In the genomic region with DNA sequence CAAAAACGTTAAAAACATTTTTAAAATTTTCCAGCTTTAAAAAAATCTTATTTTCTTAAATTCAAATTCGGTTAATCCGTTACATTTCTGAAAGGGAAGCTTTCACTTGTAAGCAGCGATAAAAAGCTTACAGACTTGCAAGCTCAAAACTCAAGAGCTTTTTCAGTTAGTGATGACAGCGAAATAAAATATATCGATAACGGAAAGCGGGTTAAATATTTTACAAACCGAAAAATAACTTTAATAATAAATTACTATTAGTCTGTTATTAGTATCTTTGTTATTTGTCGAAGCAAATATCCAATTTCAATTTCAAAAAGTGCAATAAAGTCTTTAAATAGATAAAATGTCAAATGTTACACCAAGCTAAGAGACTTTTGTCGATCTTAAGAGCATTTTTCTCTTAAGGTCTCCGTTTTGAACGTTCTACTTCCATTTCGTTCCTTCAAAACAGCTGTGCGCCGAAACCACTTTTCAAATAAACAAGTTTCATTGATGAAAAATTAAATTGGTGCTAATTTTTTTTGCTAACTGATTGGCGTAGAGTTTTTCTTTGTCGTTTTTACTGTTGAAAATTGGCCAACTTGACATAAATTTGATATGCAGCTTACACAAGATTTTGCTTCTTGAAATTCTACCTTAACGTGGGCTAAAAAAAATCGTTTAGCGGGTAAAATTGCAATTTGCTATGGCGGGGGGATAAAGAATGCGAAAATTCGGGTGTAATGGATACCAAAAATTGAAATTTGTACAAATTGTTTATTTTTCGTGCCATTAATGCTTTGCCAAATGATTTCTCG, we compare ENCODE assay signal across 4 fruit fly cellular contexts.
TF ChIP-seq lines count a peak whose summit lies in the region.

No protein-coding gene starts in this region.

- peak; percentile 12 for TF ChIP-seq CTCF in whole organism, embryonic (GFP tag; optimal IDR thresholded peaks at IDR 0.05; lab: Kevin White, UChicago)

TF ChIP-seq in whole organism, adult, 20 proteins besides CTCF, POLR2A, EP300 and RAD21:
- TF ChIP-seq cnc (optimal IDR thresholded peaks at IDR 0.05; lab: Kevin White, UChicago): no peak
- TF ChIP-seq CG1620 (GFP tag; optimal IDR thresholded peaks at IDR 0.05; lab: Kevin White, UChicago): no peak
- peak; percentile 93 for TF ChIP-seq kay (GFP tag; lab: Kevin White, UChicago; ENCODE audit: borderline replicate concordance)
- peak; percentile 92 for TF ChIP-seq tj (GFP tag; optimal IDR thresholded peaks at IDR 0.05; lab: Kevin White, UChicago)
- TF ChIP-seq CG33017 (tag; optimal IDR thresholded peaks at IDR 0.05; lab: Kevin White, UChicago): no peak
- TF ChIP-seq CG7101 (tag; optimal IDR thresholded peaks at IDR 0.05; lab: Kevin White, UChicago): peak; percentile 38
- TF ChIP-seq CG14711 (tag; optimal IDR thresholded peaks at IDR 0.05; lab: Kevin White, UChicago): no peak
- TF ChIP-seq Hr96 (GFP tag; optimal IDR thresholded peaks at IDR 0.05; lab: Kevin White, UChicago): no peak
- no peak for TF ChIP-seq pad (GFP tag; optimal IDR thresholded peaks at IDR 0.05; lab: Kevin White, UChicago)

TF ChIP-seq in whole organism, embryonic, 481 proteins besides CTCF, POLR2A, EP300 and RAD21 (continues in another document):
- TF ChIP-seq pzg (GFP tag; optimal IDR thresholded peaks at IDR 0.05; lab: Kevin White, UChicago) (peak; percentile 19), CG17385 (GFP tag; optimal IDR thresholded peaks at IDR 0.05; lab: Kevin White, UChicago) (peak; percentile 21), ase (GFP tag; IDR thresholded peaks at IDR 0.05; lab: Robert Waterston, UW) (no peak), CG11695 (GFP tag; IDR thresholded peaks at IDR 0.05; lab: Robert Waterston, UW) (0 out of 3 replicates have a peak, but pooled peaks have one; percentile 16), CG10209 (GFP tag; optimal IDR thresholded peaks at IDR 0.05; lab: Kevin White, UChicago) (no peak), gem (tag; optimal IDR thresholded peaks at IDR 0.05; lab: Kevin White, UChicago) (peak; percentile 28), Dll (GFP tag; IDR thresholded peaks at IDR 0.05; lab: Robert Waterston, UW; ENCODE audit: partially characterized antibody) (peak; percentile 87), CG18476 (GFP tag; optimal IDR thresholded peaks at IDR 0.05; lab: Kevin White, UChicago) (no peak), PHDP (tag; optimal IDR thresholded peaks at IDR 0.05; lab: Kevin White, UChicago) (peak; percentile 8), Fer1 (GFP tag; optimal IDR thresholded peaks at IDR 0.05; lab: Kevin White, UChicago) (peak; percentile 2), pfk (GFP tag; optimal IDR thresholded peaks at IDR 0.05; lab: Kevin White, UChicago) (peak; percentile 88), Elba2 (GFP tag; optimal IDR thresholded peaks at IDR 0.05; lab: Kevin White, UChicago) (no peak), CG2116 (GFP tag; optimal IDR thresholded peaks at IDR 0.05; lab: Kevin White, UChicago) (no peak), grau (tag; optimal IDR thresholded peaks at IDR 0.05; lab: Kevin White, UChicago) (peak; percentile 18), Scr (GFP tag; IDR thresholded peaks at IDR 0.05; lab: Robert Waterston, UW; ENCODE audit: partially characterized antibody) (peak; percentile 78), danr (GFP tag; IDR thresholded peaks at IDR 0.05; lab: Robert Waterston, UW) (no peak), Rfx (GFP tag; IDR thresholded peaks at IDR 0.05; lab: Robert Waterston, UW) (peak; percentile 26; the same call in 1 of the 2 replicates), CG4820 (GFP tag; optimal IDR thresholded peaks at IDR 0.05; lab: Kevin White, UChicago) (no peak), Bgb (GFP tag; IDR thresholded peaks at IDR 0.05; lab: Robert Waterston, UW; ENCODE audit: partially characterized antibody) (peak; percentile 40; the same call in 1 of the 2 replicates), CG11093 (GFP tag; IDR thresholded peaks at IDR 0.05; lab: Robert Waterston, UW) (no peak), CG13287 (GFP tag; IDR thresholded peaks at IDR 0.05; lab: Robert Waterston, UW; ENCODE audit: partially characterized antibody) (peak; percentile 90), twi (tag; optimal IDR thresholded peaks at IDR 0.05; lab: Kevin White, UChicago) (no peak), Myb (GFP tag; optimal IDR thresholded peaks at IDR 0.05; lab: Kevin White, UChicago) (peak; percentile 73)

TF ChIP-seq in whole organism, prepupa, 60 proteins besides CTCF, POLR2A, EP300 and RAD21:
- TF ChIP-seq CG3919 (GFP tag; optimal IDR thresholded peaks at IDR 0.05; lab: Kevin White, UChicago) (no peak), CG15336 (GFP tag; IDR thresholded peaks at IDR 0.05; lab: Robert Waterston, UW) (no peak), esn (GFP tag; optimal IDR thresholded peaks at IDR 0.05; lab: Kevin White, UChicago) (peak; percentile 23), CG9139 (GFP tag; optimal IDR thresholded peaks at IDR 0.05; lab: Kevin White, UChicago) (no peak), Eip78C (GFP tag; lab: Kevin White, UChicago) (peak; percentile 48), CG32006 (GFP tag; optimal IDR thresholded peaks at IDR 0.05; lab: Kevin White, UChicago) (no peak), CG16779 (tag; optimal IDR thresholded peaks at IDR 0.05; lab: Kevin White, UChicago) (no peak), Ets21C (GFP tag; optimal IDR thresholded peaks at IDR 0.05; lab: Kevin White, UChicago) (no peak), Eip75B (GFP tag; optimal IDR thresholded peaks at IDR 0.05; lab: Kevin White, UChicago) (no peak)

TF ChIP-seq in whole organism, wandering third instar larva, 38 proteins besides CTCF, POLR2A, EP300 and RAD21:
- TF ChIP-seq Vsx2 (GFP tag; optimal IDR thresholded peaks at IDR 0.05; lab: Kevin White, UChicago; ENCODE audit: partially characterized antibody) (no peak), OdsH (GFP tag; optimal IDR thresholded peaks at IDR 0.05; lab: Kevin White, UChicago) (no peak), GATAd (GFP tag; optimal IDR thresholded peaks at IDR 0.05; lab: Kevin White, UChicago) (no peak), Myc (optimal IDR thresholded peaks at IDR 0.05; lab: Kevin White, UChicago) (no peak), usp (GFP tag; optimal IDR thresholded peaks at IDR 0.05; lab: Kevin White, UChicago) (no peak), sage (GFP tag; optimal IDR thresholded peaks at IDR 0.05; lab: Kevin White, UChicago) (peak; percentile 67), psq (GFP tag; optimal IDR thresholded peaks at IDR 0.05; lab: Kevin White, UChicago) (no peak), fru (GFP tag; optimal IDR thresholded peaks at IDR 0.05; lab: Kevin White, UChicago) (no peak), Dif (GFP tag; optimal IDR thresholded peaks at IDR 0.05; lab: Kevin White, UChicago; ENCODE audit: partially characterized antibody) (no peak), Hr78 (GFP tag; optimal IDR thresholded peaks at IDR 0.05; lab: Kevin White, UChicago) (no peak), dl (GFP tag; optimal IDR thresholded peaks at IDR 0.05; lab: Kevin White, UChicago; ENCODE audit: insufficient read depth in 1 of 2, partially characterized antibody in 2 of 2) (no peak), foxo (GFP tag; optimal IDR thresholded peaks at IDR 0.05; lab: Kevin White, UChicago) (no peak), Sp1 (GFP tag; optimal IDR thresholded peaks at IDR 0.05; lab: Kevin White, UChicago) (no peak), HLH106 (tag; optimal IDR thresholded peaks at IDR 0.05; lab: Kevin White, UChicago) (no peak), pan (optimal IDR thresholded peaks at IDR 0.05; lab: Kevin White, UChicago) (no peak), CrebA (GFP tag; optimal IDR thresholded peaks at IDR 0.05; lab: Kevin White, UChicago; ENCODE audit: borderline replicate concordance) (peak; percentile 40), Hnf4 (GFP tag; optimal IDR thresholded peaks at IDR 0.05; lab: Kevin White, UChicago) (peak; percentile 18), Dfd (GFP tag; optimal IDR thresholded peaks at IDR 0.05; lab: Kevin White, UChicago) (no peak), CG9705 (GFP tag; optimal IDR thresholded peaks at IDR 0.05; lab: Kevin White, UChicago) (no peak), dmrt93B (GFP tag; optimal IDR thresholded peaks at IDR 0.05; lab: Kevin White, UChicago) (no peak), Jra (GFP tag; optimal IDR thresholded peaks at IDR 0.05; lab: Kevin White, UChicago) (no peak), br (GFP tag; optimal IDR thresholded peaks at IDR 0.05; lab: Kevin White, UChicago) (no peak), tai (GFP tag; optimal IDR thresholded peaks at IDR 0.05; lab: Kevin White, UChicago) (no peak), lola (GFP tag; optimal IDR thresholded peaks at IDR 0.05; lab: Kevin White, UChicago) (no peak), Rel (GFP tag; optimal IDR thresholded peaks at IDR 0.05; lab: Kevin White, UChicago) (no peak), Rel (tag; optimal IDR thresholded peaks at IDR 0.05; lab: Kevin White, UChicago) (no peak), dsf (GFP tag; optimal IDR thresholded peaks at IDR 0.05; lab: Kevin White, UChicago; ENCODE audit: borderline replicate concordance) (no peak), jim (GFP tag; optimal IDR thresholded peaks at IDR 0.05; lab: Kevin White, UChicago) (no peak), Hr83 (GFP tag; optimal IDR thresholded peaks at IDR 0.05; lab: Kevin White, UChicago; ENCODE audit: poor library complexity, severe bottlenecking) (no peak), rgr (GFP tag; optimal IDR thresholded peaks at IDR 0.05; lab: Kevin White, UChicago) (no peak), N (GFP tag; optimal IDR thresholded peaks at IDR 0.05; lab: Kevin White, UChicago) (no peak), woc (GFP tag; optimal IDR thresholded peaks at IDR 0.05; lab: Kevin White, UChicago) (peak; percentile 27), Mio (GFP tag; optimal IDR thresholded peaks at IDR 0.05; lab: Kevin White, UChicago) (no peak), sv (GFP tag; optimal IDR thresholded peaks at IDR 0.05; lab: Kevin White, UChicago) (no peak), h (GFP tag; optimal IDR thresholded peaks at IDR 0.05; lab: Kevin White, UChicago) (no peak), CG32264 (GFP tag; optimal IDR thresholded peaks at IDR 0.05; lab: Kevin White, UChicago) (no peak), brk (GFP tag; optimal IDR thresholded peaks at IDR 0.05; lab: Kevin White, UChicago) (peak; percentile 87), ey (GFP tag; optimal IDR thresholded peaks at IDR 0.05; lab: Kevin White, UChicago) (no peak)
